Worm (Caenorhabditis elegans): ENCODE results near the gene C08F1.10.

ce11 chrII:1736353-1736752 is 49.8 kb downstream of the C08F1.10 start, which contains the start of gene ceh-83:
- no peak for TF ChIP-seq unc-62 (GFP tag; optimal IDR thresholded peaks at IDR 0.05)
- TF ChIP-seq lin-11 (tag; optimal IDR thresholded peaks at IDR 0.05), result no peak
- TF ChIP-seq lsy-2 (tag; optimal IDR thresholded peaks at IDR 0.05), result no peak
- TF ChIP-seq elt-3 (tag; optimal IDR thresholded peaks at IDR 0.05), result no peak
- TF ChIP-seq nhr-12 (tag; optimal IDR thresholded peaks at IDR 0.05), result no peak
- TF ChIP-seq nhr-6 (tag; optimal IDR thresholded peaks at IDR 0.05), result no peak

Data from whole organism, L2 larva.